Worm (Caenorhabditis elegans) whole organism, L4 larva: Measurements from ENCODE around the gene F46F2.3.

ENCODE experiments used
- fkh-10 ChIP-seq: fragments of 150-350 bp; optimal IDR thresholded peaks from 2 replicates; lab custom pipeline; 2014; ENCODE audit warnings: missing biosample characterization, missing genetic modification reagents, missing genetic modification characterization
- madf-5 ChIP-seq, 2 experiments: fragments of 200-800 bp; sonication (Bioruptor generic); IDR thresholded peaks; 2 replicates each; pipeline ENCODE4 v1.3.6; 2022; ENCODE audit warnings: missing compliant biosample characterization in 2 of 2, missing genetic modification characterization in 2 of 2

- TF ChIP-seq madf-5 (GFP tag; IDR thresholded peaks at IDR 0.05; lab: Robert Waterston, UW) (no peak), fkh-10 (GFP tag; lab: Kevin White, UChicago) (no peak)
Observed at ce11 chrX:15262875-15263274, 2.8 kb upstream of the F46F2.3 start.
